Fruit fly (Drosophila melanogaster) whole organism, prepupa: Measurements from ENCODE around the gene CG43156.

Source experiments
- CG10631 ChIP-seq: fragments of 200-800 bp; sonication (Bioruptor generic); optimal IDR thresholded peaks from 2 replicates; lab custom pipeline; 2016; ENCODE audit warnings: missing biosample characterization, missing genetic modification characterization
- CG11762 ChIP-seq: fragments of 200-800 bp; sonication (Bioruptor generic); optimal IDR thresholded peaks from 3 replicates; lab custom pipeline; 2016; ENCODE audit warnings: missing biosample characterization, missing genetic modification characterization; ENCODE audit not compliant: insufficient read depth
- CG11902 ChIP-seq: fragments of 200-800 bp; sonication (Bioruptor generic); optimal IDR thresholded peaks from 3 replicates; lab custom pipeline; 2016; ENCODE audit warnings: missing biosample characterization, missing genetic modification characterization
- CG1621 ChIP-seq: fragments of 200-800 bp; sonication (Bioruptor generic); optimal IDR thresholded peaks from 3 replicates; lab custom pipeline; 2018; ENCODE audit warnings: missing biosample characterization, mild to moderate bottlenecking, missing genetic modification characterization
- CG16779 ChIP-seq: fragments of 200-800 bp; sonication (Bioruptor generic); optimal IDR thresholded peaks from 3 replicates; lab custom pipeline; 2017; ENCODE audit warnings: missing biosample characterization, mild to moderate bottlenecking, missing genetic modification characterization
- CG3032 ChIP-seq: fragments of 200-800 bp; optimal IDR thresholded peaks from 2 replicates; lab custom pipeline; 2019; ENCODE audit warnings: missing biosample characterization, mild to moderate bottlenecking, missing genetic modification characterization, moderate library complexity
- CG31627 ChIP-seq: fragments of 200-800 bp; sonication (Bioruptor generic); optimal IDR thresholded peaks from 3 replicates; lab custom pipeline; 2016; ENCODE audit warnings: missing biosample characterization, missing genetic modification characterization
- CG32006 ChIP-seq: fragments of 200-800 bp; sonication (Bioruptor generic); optimal IDR thresholded peaks from 3 replicates; lab custom pipeline; 2017; ENCODE audit warnings: missing biosample characterization, mild to moderate bottlenecking, missing genetic modification characterization
- CG34406 ChIP-seq: fragments of 200-800 bp; sonication (Bioruptor generic); optimal IDR thresholded peaks from 3 replicates; lab custom pipeline; 2016; ENCODE audit warnings: missing biosample characterization, missing genetic modification characterization
- CG3919 ChIP-seq: fragments of 200-800 bp; sonication (Bioruptor generic); optimal IDR thresholded peaks from 3 replicates; lab custom pipeline; 2016; ENCODE audit warnings: missing biosample characterization, missing genetic modification characterization
- CG4318 ChIP-seq: fragments of 200-800 bp; sonication (Bioruptor generic); optimal IDR thresholded peaks from 3 replicates; lab custom pipeline; 2017; ENCODE audit warnings: missing biosample characterization, mild to moderate bottlenecking, missing genetic modification characterization
- CG6163 ChIP-seq: fragments of 200-800 bp; sonication (Bioruptor generic); IDR thresholded peaks from 3 replicates; pipeline ENCODE4 v1.3.6; 2022; ENCODE audit warnings: missing biosample characterization, missing genetic modification characterization
- CG6276 ChIP-seq: fragments of 200-800 bp; sonication (Bioruptor generic); optimal IDR thresholded peaks from 2 replicates; lab custom pipeline; 2017; ENCODE audit warnings: missing biosample characterization, mild to moderate bottlenecking, missing genetic modification characterization
- CG6792 ChIP-seq: fragments of 200-800 bp; sonication (Bioruptor generic); optimal IDR thresholded peaks from 3 replicates; lab custom pipeline; 2016; ENCODE audit warnings: missing biosample characterization, missing genetic modification characterization
- CG6854 ChIP-seq: fragments of 200-800 bp; sonication (Bioruptor generic); optimal IDR thresholded peaks from 2 replicates; lab custom pipeline; 2017; ENCODE audit warnings: missing biosample characterization, mild to moderate bottlenecking, missing genetic modification characterization
- CG7368 ChIP-seq: fragments of 200-800 bp; sonication (Bioruptor generic); optimal IDR thresholded peaks from 3 replicates; lab custom pipeline; 2016; ENCODE audit warnings: missing biosample characterization, missing genetic modification characterization
- CG8119 ChIP-seq: fragments of 200-800 bp; sonication (Bioruptor generic); IDR thresholded peaks from 3 replicates; pipeline ENCODE4 v1.3.6; 2022; ENCODE audit warnings: missing biosample characterization, missing genetic modification characterization
- CG8319 ChIP-seq: fragments of 200-800 bp; sonication (Bioruptor generic); optimal IDR thresholded peaks from 3 replicates; lab custom pipeline; 2016; ENCODE audit warnings: missing biosample characterization, missing genetic modification characterization
- CG8632 ChIP-seq: fragments of 200-800 bp; sonication (Bioruptor generic); optimal IDR thresholded peaks from 3 replicates; lab custom pipeline; 2016; ENCODE audit warnings: missing biosample characterization, missing genetic modification characterization
- CG9139 ChIP-seq: fragments of 200-800 bp; sonication (Bioruptor generic); optimal IDR thresholded peaks from 3 replicates; lab custom pipeline; 2017; ENCODE audit warnings: missing biosample characterization, mild to moderate bottlenecking, missing genetic modification characterization
- Eip75B ChIP-seq: fragments of 200-800 bp; sonication (Bioruptor generic); optimal IDR thresholded peaks from 3 replicates; lab custom pipeline; 2016; ENCODE audit warnings: missing biosample characterization, missing genetic modification characterization
- Eip78C ChIP-seq: fragments of 200-800 bp; sonication (Bioruptor generic); peaks from one replicate; lab custom pipeline; 2016; ENCODE audit warnings: missing biosample characterization, missing genetic modification characterization
- Eip93F ChIP-seq: fragments of 200-800 bp; sonication (Bioruptor generic); optimal IDR thresholded peaks from 2 replicates; lab custom pipeline; 2016; ENCODE audit warnings: missing biosample characterization, mild to moderate bottlenecking, missing genetic modification characterization
- Ets21C ChIP-seq: fragments of 200-800 bp; sonication (Bioruptor generic); optimal IDR thresholded peaks from 3 replicates; lab custom pipeline; 2016; ENCODE audit warnings: missing biosample characterization, missing genetic modification characterization
- Ets96B ChIP-seq: fragments of 200-800 bp; optimal IDR thresholded peaks from 2 replicates; lab custom pipeline; 2019; ENCODE audit warnings: missing biosample characterization, mild to moderate bottlenecking, missing genetic modification characterization, moderate library complexity
- Hr38 ChIP-seq: sonication (Bioruptor generic); optimal IDR thresholded peaks from 2 replicates; lab custom pipeline; 2016; ENCODE audit warnings: missing biosample characterization, missing genetic modification characterization
- Lpt ChIP-seq: fragments of 200-800 bp; sonication (Bioruptor generic); optimal IDR thresholded peaks from 3 replicates; lab custom pipeline; 2016; ENCODE audit warnings: missing biosample characterization, missing genetic modification characterization
- OdsH ChIP-seq: fragments of 200-800 bp; sonication (Bioruptor generic); optimal IDR thresholded peaks from 3 replicates; lab custom pipeline; 2016; ENCODE audit warnings: missing biosample characterization, missing genetic modification characterization
- Smox ChIP-seq: fragments of 200-800 bp; sonication (Bioruptor generic); optimal IDR thresholded peaks from 3 replicates; lab custom pipeline; 2016; ENCODE audit warnings: missing biosample characterization, missing genetic modification characterization
- Sox102F ChIP-seq: fragments of 200-800 bp; sonication (Bioruptor generic); optimal IDR thresholded peaks from 2 replicates; lab custom pipeline; 2016; ENCODE audit warnings: missing biosample characterization, mild to moderate bottlenecking, missing genetic modification characterization
- Sox15 ChIP-seq: fragments of 200-800 bp; sonication (Bioruptor generic); optimal IDR thresholded peaks from 3 replicates; lab custom pipeline; 2016; ENCODE audit warnings: missing biosample characterization, missing genetic modification characterization
- acj6 ChIP-seq: fragments of 200-800 bp; sonication (Bioruptor generic); optimal IDR thresholded peaks from 3 replicates; lab custom pipeline; 2016; ENCODE audit warnings: missing biosample characterization, missing genetic modification characterization
- cyc ChIP-seq: fragments of 200-800 bp; sonication (Bioruptor generic); optimal IDR thresholded peaks from 3 replicates; lab custom pipeline; 2016; ENCODE audit warnings: missing biosample characterization, missing genetic modification characterization
- dsx ChIP-seq: fragments of 200-800 bp; optimal IDR thresholded peaks from 3 replicates; lab custom pipeline; 2019; ENCODE audit warnings: missing biosample characterization, mild to moderate bottlenecking, missing genetic modification characterization, moderate library complexity; ENCODE audit not compliant: poor library complexity, severe bottlenecking
- eg ChIP-seq: fragments of 200-800 bp; sonication (Bioruptor generic); IDR thresholded peaks from 3 replicates; pipeline ENCODE4 v1.3.6; 2022; ENCODE audit warnings: missing biosample characterization, missing genetic modification characterization
- esn ChIP-seq: fragments of 200-800 bp; sonication (Bioruptor generic); optimal IDR thresholded peaks from 2 replicates; lab custom pipeline; 2016; ENCODE audit warnings: missing biosample characterization, mild to moderate bottlenecking, missing genetic modification characterization, moderate library complexity
- fd59A ChIP-seq: fragments of 200-800 bp; sonication (Bioruptor generic); optimal IDR thresholded peaks from 2 replicates; lab custom pipeline; 2017; ENCODE audit warnings: missing biosample characterization, mild to moderate bottlenecking, missing genetic modification characterization, missing genetic modification reagents
- fd85E ChIP-seq: fragments of 200-800 bp; sonication (Bioruptor generic); optimal IDR thresholded peaks from 3 replicates; lab custom pipeline; 2016; ENCODE audit warnings: missing biosample characterization, missing genetic modification characterization
- fkh ChIP-seq: fragments of 200-800 bp; sonication (Bioruptor generic); optimal IDR thresholded peaks from 3 replicates; lab custom pipeline; 2017; ENCODE audit warnings: missing biosample characterization, mild to moderate bottlenecking, missing genetic modification characterization, moderate library complexity
- net ChIP-seq: fragments of 200-800 bp; sonication (Bioruptor generic); optimal IDR thresholded peaks from 3 replicates; lab custom pipeline; 2016; ENCODE audit warnings: missing biosample characterization, missing genetic modification characterization
- pdm3 ChIP-seq: fragments of 200-800 bp; sonication (Bioruptor generic); optimal IDR thresholded peaks from 3 replicates; lab custom pipeline; 2016; ENCODE audit warnings: missing biosample characterization, missing genetic modification characterization
- salr ChIP-seq, 2 experiments: fragments of 200-800 bp; sonication (Bioruptor generic); optimal IDR thresholded peaks; 3 replicates each; lab custom pipeline; 2016 to 2018; ENCODE audit warnings: missing biosample characterization in 2 of 2, missing genetic modification characterization in 2 of 2, mild to moderate bottlenecking in 1 of 2
- spab ChIP-seq: fragments of 200-800 bp; sonication (Bioruptor generic); optimal IDR thresholded peaks from 2 replicates; lab custom pipeline; 2017; ENCODE audit warnings: missing biosample characterization, mild to moderate bottlenecking, missing genetic modification characterization, missing genetic modification reagents
- ss ChIP-seq, 2 experiments: fragments of 200-800 bp; sonication (Bioruptor generic); optimal IDR thresholded peaks; 2 replicates in 1 of 2; 3 replicates in 1 of 2; lab custom pipeline; 2017 to 2018; ENCODE audit warnings: mild to moderate bottlenecking in 2 of 2, missing biosample characterization in 2 of 2, missing genetic modification characterization in 2 of 2, moderate library complexity in 1 of 2
- svp ChIP-seq: fragments of 200-800 bp; sonication (Bioruptor generic); peaks from one replicate; lab custom pipeline; 2016; ENCODE audit warnings: missing biosample characterization, missing genetic modification characterization
- topi ChIP-seq: fragments of 200-800 bp; sonication (Bioruptor generic); optimal IDR thresholded peaks from 3 replicates; lab custom pipeline; 2016; ENCODE audit warnings: missing biosample characterization, missing genetic modification characterization
- vri ChIP-seq: fragments of 200-800 bp; sonication (Bioruptor generic); optimal IDR thresholded peaks from 3 replicates; lab custom pipeline; 2016; ENCODE audit warnings: missing biosample characterization, mild to moderate bottlenecking, missing genetic modification characterization

The CG43156 gene

dm6 chrX:11858439-11858813, 48.2 kb downstream of the CG43156 start:
- peak; percentile 56 for TF ChIP-seq Eip78C (GFP tag; lab: Kevin White, UChicago)
- peak; percentile 28 for TF ChIP-seq fkh (GFP tag; lab: Kevin White, UChicago)
- TF ChIP-seq dsx (GFP tag; lab: Kevin White, UChicago), result no peak

dm6 chrX:11857522-11858438, 48.9 kb downstream of the CG43156 start:
- TF ChIP-seq CG32006, result peak; percentile 95
- TF ChIP-seq Sox15, result peak; percentile 83
- TF ChIP-seq cyc (GFP tag; lab: Kevin White, UChicago), result peak; percentile 81
- peak; percentile 61 for TF ChIP-seq Ets21C
- peak; percentile 93 to 94 for TF ChIP-seq ss (GFP tag; optimal IDR thresholded peaks at IDR 0.05; lab: Kevin White, UChicago)
- peak; percentile 77 for TF ChIP-seq CG11902 (GFP tag; lab: Kevin White, UChicago)
- peak; percentile 85 for TF ChIP-seq spab (GFP tag; lab: Kevin White, UChicago)
- peak; percentile 93 for TF ChIP-seq CG3919
- TF ChIP-seq svp (GFP tag; lab: Kevin White, UChicago), result peak; percentile 88
- TF ChIP-seq Ets96B, result peak; percentile 90
- TF ChIP-seq esn (GFP tag; lab: Kevin White, UChicago), result peak; percentile 86
- TF ChIP-seq CG31627 (GFP tag; lab: Kevin White, UChicago), result peak; percentile 81
- TF ChIP-seq OdsH, result peak; percentile 93
- peak; percentile 89 for TF ChIP-seq CG8632 (GFP tag; lab: Kevin White, UChicago)
- TF ChIP-seq CG6276 (GFP tag; lab: Kevin White, UChicago), result peak; percentile 93
- TF ChIP-seq Sox102F (GFP tag; lab: Kevin White, UChicago), result peak; percentile 80
- peak; percentile 78 for TF ChIP-seq CG8319 (GFP tag; lab: Kevin White, UChicago)
- peak; percentile 67 for TF ChIP-seq fd85E (GFP tag; lab: Kevin White, UChicago)
- TF ChIP-seq dsx (GFP tag; lab: Kevin White, UChicago), result peak; percentile 95
- TF ChIP-seq net (GFP tag; lab: Kevin White, UChicago), result peak; percentile 95
- peak; percentile 94 for TF ChIP-seq Eip75B (GFP tag; lab: Kevin White, UChicago)
- peak; percentile 95 for TF ChIP-seq CG3032 (tag; lab: Kevin White, UChicago)
- peak; percentile 98 for TF ChIP-seq CG6163 (GFP tag; lab: Robert Waterston, UW)
- TF ChIP-seq topi, result peak; percentile 87
- TF ChIP-seq CG4318, result peak; percentile 94
- TF ChIP-seq CG6792 (GFP tag; lab: Kevin White, UChicago), result peak; percentile 88
- TF ChIP-seq CG8119, result peak; percentile 96
- TF ChIP-seq vri (GFP tag; lab: Kevin White, UChicago), result peak; percentile 80
- peak; percentile 0 for TF ChIP-seq Eip93F
- peak; percentile 89 for TF ChIP-seq CG16779 (tag; lab: Kevin White, UChicago)
- TF ChIP-seq Lpt, result peak; percentile 93
- TF ChIP-seq fd59A (GFP tag; lab: Kevin White, UChicago), result peak; percentile 90
- TF ChIP-seq CG10631, result peak; percentile 87
- TF ChIP-seq eg, result peak; percentile 98
- TF ChIP-seq Hr38 (GFP tag; lab: Kevin White, UChicago), result no peak
- peak; percentile 56 for TF ChIP-seq CG6854 (GFP tag; lab: Kevin White, UChicago)
- TF ChIP-seq CG1621 (tag; lab: Kevin White, UChicago), result peak; percentile 90
- TF ChIP-seq fkh (GFP tag; lab: Kevin White, UChicago), result peak; percentile 2
- peak; percentile 86 for TF ChIP-seq CG9139 (GFP tag; lab: Kevin White, UChicago)
- TF ChIP-seq Smox (GFP tag; lab: Kevin White, UChicago), result peak; percentile 75
- TF ChIP-seq CG34406 (GFP tag; lab: Kevin White, UChicago), result peak; percentile 90
- TF ChIP-seq acj6, result peak; percentile 93
- peak; percentile 80 to 82 for TF ChIP-seq salr (GFP tag; optimal IDR thresholded peaks at IDR 0.05; lab: Kevin White, UChicago)
- peak; percentile 92 for TF ChIP-seq CG7368 (GFP tag; lab: Kevin White, UChicago)
- TF ChIP-seq CG11762 (GFP tag; lab: Kevin White, UChicago), result peak; percentile 88
- TF ChIP-seq pdm3 (GFP tag; lab: Kevin White, UChicago), result peak; percentile 93
